Fruit fly (Drosophila melanogaster): ENCODE measurements around the gene Sema5c.

Gene Sema5c

DNA sequence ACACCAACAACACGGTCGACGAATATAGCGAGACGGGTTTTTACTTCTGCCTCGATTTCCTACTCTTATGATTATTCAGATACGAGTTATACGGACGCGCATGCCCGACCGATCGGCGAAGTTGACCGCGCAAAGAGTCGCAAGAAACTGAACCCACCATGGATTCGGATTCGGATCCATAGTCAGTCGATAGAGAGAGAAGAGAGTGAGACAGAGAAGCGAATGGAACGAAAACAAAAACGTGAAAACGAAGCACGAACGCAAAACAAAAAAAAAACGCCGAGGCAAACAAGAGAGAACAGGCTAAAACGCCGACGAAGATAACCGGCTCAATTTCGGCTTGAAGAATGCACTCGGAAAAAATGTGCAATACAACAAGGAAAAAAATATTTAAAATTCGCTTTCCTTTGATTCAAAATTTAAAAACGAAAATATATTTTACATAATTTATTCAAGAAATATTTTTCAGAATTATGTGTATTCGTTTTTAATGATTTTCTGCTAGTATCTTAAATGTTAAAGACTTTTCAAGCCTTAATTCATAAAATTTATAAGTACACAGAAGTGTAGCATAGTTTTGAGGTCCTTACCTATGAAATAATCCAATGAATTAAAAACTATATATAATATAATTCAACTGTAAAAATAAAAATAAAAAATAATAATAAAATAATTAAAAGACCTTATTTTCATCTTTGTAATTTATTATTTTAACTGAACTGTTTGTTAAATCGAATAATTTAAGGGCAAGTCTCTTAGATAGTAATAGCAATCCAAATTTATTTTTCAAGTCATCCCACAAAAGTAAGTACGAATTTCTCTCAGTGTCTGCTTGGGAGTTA is at the start of gene Sema5c:
Sema5c (minus strand) TSS at position 152 of the 842 bp plus-strand sequence.
- TF ChIP-seq dl (GFP tag; optimal IDR thresholded peaks at IDR 0.05; ENCODE audit: insufficient read depth in 1 of 2, partially characterized antibody in 2 of 2) (peak in 1 of 2 experiments; percentile 66), h (GFP tag; optimal IDR thresholded peaks at IDR 0.05) (peak; percentile 20), CG32264 (GFP tag; optimal IDR thresholded peaks at IDR 0.05) (no peak), usp (GFP tag; optimal IDR thresholded peaks at IDR 0.05) (no peak), HLH106 (tag; optimal IDR thresholded peaks at IDR 0.05) (peak; percentile 77), fru (GFP tag; optimal IDR thresholded peaks at IDR 0.05) (peak; percentile 42), Hr83 (GFP tag; optimal IDR thresholded peaks at IDR 0.05; ENCODE audit: poor library complexity, severe bottlenecking) (peak; percentile 91), woc (GFP tag; optimal IDR thresholded peaks at IDR 0.05) (peak; percentile 18), N (GFP tag; optimal IDR thresholded peaks at IDR 0.05) (no peak), Rel (GFP tag; optimal IDR thresholded peaks at IDR 0.05) (peak; percentile 23), Rel (tag; optimal IDR thresholded peaks at IDR 0.05) (peak; percentile 56), ey (GFP tag; optimal IDR thresholded peaks at IDR 0.05) (no peak), dsf (GFP tag; optimal IDR thresholded peaks at IDR 0.05; ENCODE audit: borderline replicate concordance) (no peak), dmrt93B (GFP tag; optimal IDR thresholded peaks at IDR 0.05) (peak; percentile 57), sv (GFP tag; optimal IDR thresholded peaks at IDR 0.05) (peak; percentile 43), Dif (GFP tag; optimal IDR thresholded peaks at IDR 0.05; ENCODE audit: partially characterized antibody) (peak; percentile 32), OdsH (GFP tag; optimal IDR thresholded peaks at IDR 0.05) (peak; percentile 47), jim (GFP tag; optimal IDR thresholded peaks at IDR 0.05) (peak; percentile 27), psq (GFP tag; optimal IDR thresholded peaks at IDR 0.05) (peak; percentile 95), CG9705 (GFP tag; optimal IDR thresholded peaks at IDR 0.05) (no peak), tai (GFP tag; optimal IDR thresholded peaks at IDR 0.05) (no peak), sage (GFP tag; optimal IDR thresholded peaks at IDR 0.05) (peak; percentile 30), Vsx2 (GFP tag; optimal IDR thresholded peaks at IDR 0.05; ENCODE audit: partially characterized antibody) (peak; percentile 78), Dfd (GFP tag; optimal IDR thresholded peaks at IDR 0.05) (no peak), Sp1 (GFP tag; optimal IDR thresholded peaks at IDR 0.05) (peak; percentile 79), Hr78 (GFP tag; optimal IDR thresholded peaks at IDR 0.05) (no peak), brk (GFP tag; optimal IDR thresholded peaks at IDR 0.05) (peak; percentile 2), CrebA (GFP tag; optimal IDR thresholded peaks at IDR 0.05; ENCODE audit: borderline replicate concordance) (peak; percentile 50), foxo (GFP tag; optimal IDR thresholded peaks at IDR 0.05) (peak; percentile 46 to 55), Myc (optimal IDR thresholded peaks at IDR 0.05) (no peak), Mio (GFP tag; optimal IDR thresholded peaks at IDR 0.05) (no peak), rgr (GFP tag; optimal IDR thresholded peaks at IDR 0.05) (peak; percentile 17), pan (optimal IDR thresholded peaks at IDR 0.05) (no peak), br (GFP tag; optimal IDR thresholded peaks at IDR 0.05) (peak; percentile 47), Hnf4 (GFP tag; optimal IDR thresholded peaks at IDR 0.05) (peak; percentile 33), lola (GFP tag; optimal IDR thresholded peaks at IDR 0.05) (no peak), Abd-B (GFP tag; optimal IDR thresholded peaks at IDR 0.05) (no peak), Jra (GFP tag; optimal IDR thresholded peaks at IDR 0.05) (no peak), GATAd (GFP tag; optimal IDR thresholded peaks at IDR 0.05) (no peak)

DNA sequence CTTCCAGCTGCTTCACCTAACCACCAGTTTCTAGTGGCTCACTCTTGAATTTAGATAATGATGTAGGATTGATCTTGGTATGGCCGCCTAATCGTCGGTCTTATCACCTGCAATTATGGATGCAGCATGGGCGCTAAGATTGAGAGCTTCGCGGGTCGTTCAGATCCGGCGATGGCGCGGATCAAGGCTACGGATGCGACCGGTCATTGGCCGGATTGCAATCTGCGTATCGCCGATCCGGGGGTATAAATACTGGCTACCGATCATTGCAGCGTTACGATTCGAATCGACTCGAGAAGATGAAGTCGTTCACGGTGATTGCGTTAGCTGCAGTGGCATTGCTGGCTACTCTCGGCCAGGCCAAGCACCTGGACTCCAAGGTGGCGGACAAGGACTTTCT is 47.5 kb upstream of the Sema5c start, which contains the start of gene Lsp2:
Lsp2 (plus strand) TSS at position 283 of the 400 bp plus-strand sequence.
- no peak for TF ChIP-seq jim (GFP tag; optimal IDR thresholded peaks at IDR 0.05)
- no peak for TF ChIP-seq woc (GFP tag; optimal IDR thresholded peaks at IDR 0.05)
- no peak for TF ChIP-seq GATAd (GFP tag; optimal IDR thresholded peaks at IDR 0.05)
- TF ChIP-seq fru (GFP tag; optimal IDR thresholded peaks at IDR 0.05) = no peak
- peak; percentile 0 for TF ChIP-seq Hnf4 (GFP tag; optimal IDR thresholded peaks at IDR 0.05)
